Worm (Caenorhabditis elegans) whole organism, L4 larva: Measurements from ENCODE around the gene clh-1.

Source experiments
- F10B5.3 ChIP-seq: sonication (generic microtip); optimal IDR thresholded peaks from 2 replicates; lab custom pipeline; 2016; ENCODE audit warnings: mild to moderate bottlenecking, missing genetic modification characterization, missing compliant biosample characterization
- Y48G9A.11 ChIP-seq: fragments of 200-800 bp; sonication (Bioruptor generic); IDR thresholded peaks from 2 replicates; pipeline ENCODE4 v1.3.6; 2022; ENCODE audit warnings: missing genetic modification reagents, missing genetic modification characterization, missing compliant biosample characterization
- Y5F2A.4 ChIP-seq: fragments of 200-800 bp; sonication (Bioruptor generic); optimal IDR thresholded peaks from 2 replicates; lab custom pipeline; 2018; ENCODE audit warnings: mild to moderate bottlenecking, missing genetic modification characterization, missing compliant biosample characterization
- ZK337.2 ChIP-seq: fragments of 200-800 bp; sonication (Bioruptor generic); IDR thresholded peaks from 2 replicates; pipeline ENCODE4 v1.3.6; 2022; ENCODE audit warnings: missing genetic modification reagents, missing genetic modification characterization, missing compliant biosample characterization
- ZK546.5 ChIP-seq, 2 experiments: sonication (generic microtip); optimal IDR thresholded peaks; 2 replicates each; lab custom pipeline; 2017; ENCODE audit warnings: missing biosample characterization in 2 of 2, missing genetic modification characterization in 2 of 2
- aha-1 ChIP-seq: fragments of 150-350 bp; peaks from one replicate; lab custom pipeline; 2014; ENCODE audit warnings: missing biosample characterization, missing genetic modification characterization
- aly-2 ChIP-seq: sonication (generic microtip); optimal IDR thresholded peaks from 2 replicates; lab custom pipeline; 2018; ENCODE audit warnings: missing biosample characterization, missing genetic modification characterization
- ama-1 ChIP-seq: fragments of 150-350 bp; optimal IDR thresholded peaks from 2 replicates; lab custom pipeline; 2014; ENCODE audit warnings: inconsistent platforms, mixed read lengths
- arid-1 ChIP-seq: fragments of 200-800 bp; sonication (Bioruptor generic); conservative IDR thresholded peaks from 2 replicates; pipeline ENCODE4 v1.3.6; 2022; ENCODE audit warnings: missing genetic modification reagents, missing genetic modification characterization, missing compliant biosample characterization
- attf-4 ChIP-seq: sonication (generic microtip); optimal IDR thresholded peaks from 3 replicates; lab custom pipeline; 2017; ENCODE audit warnings: missing biosample characterization, missing genetic modification characterization
- ceh-20 ChIP-seq: fragments of 200-800 bp; sonication (Bioruptor generic); IDR thresholded peaks from 2 replicates; pipeline ENCODE4 v1.3.6; 2022; ENCODE audit warnings: missing genetic modification reagents, missing genetic modification characterization, missing compliant biosample characterization
- ceh-28 ChIP-seq: fragments of 150-350 bp; optimal IDR thresholded peaks from 2 replicates; lab custom pipeline; 2014; ENCODE audit warnings: missing biosample characterization, missing genetic modification reagents, missing genetic modification characterization
- ceh-44 ChIP-seq: fragments of 200-800 bp; sonication (Bioruptor generic); IDR thresholded peaks from 2 replicates; pipeline ENCODE4 v1.3.6; 2022; ENCODE audit warnings: missing genetic modification reagents, missing genetic modification characterization, missing compliant biosample characterization
- cey-2 ChIP-seq: sonication (generic microtip); optimal IDR thresholded peaks from 3 replicates; lab custom pipeline; 2017; ENCODE audit warnings: missing genetic modification characterization, mild to moderate bottlenecking, missing compliant biosample characterization, antibody characterized with exemption, borderline replicate concordance; ENCODE audit not compliant: insufficient read depth
- dmd-6 ChIP-seq: fragments of 200-800 bp; sonication (Bioruptor generic); IDR thresholded peaks from 2 replicates; pipeline ENCODE4 v1.3.6; 2022; ENCODE audit warnings: missing genetic modification reagents, missing genetic modification characterization, missing compliant biosample characterization
- dpl-1 ChIP-seq: fragments of 150-350 bp; optimal IDR thresholded peaks from 2 replicates; lab custom pipeline; 2014; ENCODE audit warnings: missing biosample characterization, missing genetic modification reagents, missing genetic modification characterization
- duxl-1 ChIP-seq: sonication (generic microtip); optimal IDR thresholded peaks from 2 replicates; lab custom pipeline; 2016; ENCODE audit warnings: mild to moderate bottlenecking, missing genetic modification characterization, moderate library complexity, missing compliant biosample characterization; ENCODE audit not compliant: poor library complexity
- hif-1 ChIP-seq, 2 experiments: sonication (generic microtip); optimal IDR thresholded peaks; 2 replicates each; lab custom pipeline; 2016 to 2017; ENCODE audit warnings: missing compliant biosample characterization in 2 of 2, missing genetic modification characterization in 2 of 2, missing genetic modification reagents in 2 of 2, missing genotype in 2 of 2, mild to moderate bottlenecking in 1 of 2
- hlh-11 ChIP-seq: fragments of 200-800 bp; sonication (Bioruptor generic); optimal IDR thresholded peaks from 2 replicates; lab custom pipeline; 2018; ENCODE audit warnings: mild to moderate bottlenecking, missing genetic modification characterization, missing compliant biosample characterization
- hlh-30 ChIP-seq: sonication (generic microtip); optimal IDR thresholded peaks from 2 replicates; lab custom pipeline; 2017; ENCODE audit warnings: antibody characterized with exemption, mild to moderate bottlenecking, missing genetic modification characterization, missing compliant biosample characterization; ENCODE audit not compliant: insufficient read depth
- hmg-1.1 ChIP-seq: fragments of 200-800 bp; sonication (Bioruptor generic); IDR thresholded peaks from 2 replicates; pipeline ENCODE4 v1.3.6; 2022; ENCODE audit warnings: missing genetic modification reagents, missing genetic modification characterization, missing compliant biosample characterization
- lim-7 ChIP-seq: fragments of 200-800 bp; sonication (Bioruptor generic); IDR thresholded peaks from 2 replicates; pipeline ENCODE4 v1.3.6; 2022; ENCODE audit warnings: missing genetic modification characterization, missing compliant biosample characterization
- lin-13 ChIP-seq: fragments of 150-350 bp; optimal IDR thresholded peaks from 2 replicates; lab custom pipeline; 2014; ENCODE audit warnings: missing biosample characterization, missing genetic modification reagents, missing genetic modification characterization
- lin-15B ChIP-seq: fragments of 150-350 bp; sonication (generic microtip); optimal IDR thresholded peaks from 3 replicates; lab custom pipeline; 2014; ENCODE audit warnings: missing biosample characterization, missing genetic modification characterization
- lin-29 ChIP-seq: fragments of 200-800 bp; sonication (Bioruptor generic); IDR thresholded peaks from 2 replicates; pipeline ENCODE4 v1.3.6; 2022; ENCODE audit warnings: missing genetic modification reagents, missing genetic modification characterization, missing compliant biosample characterization
- lin-38 ChIP-seq: fragments of 200-800 bp; sonication (Bioruptor generic); IDR thresholded peaks from 2 replicates; pipeline ENCODE4 v1.3.6; 2022; ENCODE audit warnings: missing genetic modification reagents, missing genetic modification characterization, missing compliant biosample characterization
- lin-39 ChIP-seq: fragments of 150-350 bp; optimal IDR thresholded peaks from 2 replicates; lab custom pipeline; 2014; ENCODE audit warnings: missing biosample characterization, missing genetic modification reagents, missing genetic modification characterization
- lsy-2 ChIP-seq, 2 experiments: fragments of 150-350 bp in 1 of 2; sonication (generic microtip) in 1 of 2; optimal IDR thresholded peaks; 2 replicates each; lab custom pipeline; 2014 to 2017; ENCODE audit warnings: missing biosample characterization in 2 of 2, missing genetic modification characterization in 2 of 2
- mdl-1 ChIP-seq, 2 experiments: fragments of 150-350 bp in 1 of 2; sonication (generic microtip) in 1 of 2; optimal IDR thresholded peaks; 2 replicates each; lab custom pipeline; 2014 to 2017; ENCODE audit warnings: missing biosample characterization in 2 of 2, missing genetic modification characterization in 2 of 2
- mdt-29 ChIP-seq: fragments of 200-800 bp; sonication (Bioruptor generic); IDR thresholded peaks from 2 replicates; pipeline ENCODE4 v1.3.6; 2022; ENCODE audit warnings: missing genetic modification reagents, missing genetic modification characterization, missing compliant biosample characterization
- mep-1 ChIP-seq: fragments of 150-350 bp; sonication (generic microtip); optimal IDR thresholded peaks from 3 replicates; lab custom pipeline; 2014; ENCODE audit warnings: missing biosample characterization, missing genetic modification characterization
- nhr-11 ChIP-seq: fragments of 150-350 bp; optimal IDR thresholded peaks from 2 replicates; lab custom pipeline; 2014; ENCODE audit warnings: missing biosample characterization, missing genetic modification characterization
- nhr-25 ChIP-seq: sonication (generic microtip); optimal IDR thresholded peaks from 2 replicates; lab custom pipeline; 2017; ENCODE audit warnings: missing genetic modification characterization, mild to moderate bottlenecking, missing compliant biosample characterization, antibody characterized with exemption, moderate library complexity, borderline replicate concordance; ENCODE audit not compliant: insufficient read depth
- nhr-28 ChIP-seq: fragments of 150-350 bp; optimal IDR thresholded peaks from 2 replicates; lab custom pipeline; 2014; ENCODE audit warnings: missing biosample characterization, missing genetic modification characterization
- nhr-48 ChIP-seq: sonication (generic microtip); optimal IDR thresholded peaks from 2 replicates; lab custom pipeline; 2016; ENCODE audit warnings: mild to moderate bottlenecking, missing genetic modification characterization, missing compliant biosample characterization
- nhr-6 ChIP-seq: fragments of 150-350 bp; optimal IDR thresholded peaks from 2 replicates; lab custom pipeline; 2014; ENCODE audit warnings: missing biosample characterization, missing genetic modification characterization
- nhr-76 ChIP-seq: fragments of 150-350 bp; optimal IDR thresholded peaks from 2 replicates; lab custom pipeline; 2014; ENCODE audit warnings: missing biosample characterization, missing genetic modification characterization
- nhr-77 ChIP-seq: fragments of 150-350 bp; optimal IDR thresholded peaks from 2 replicates; lab custom pipeline; 2014; ENCODE audit warnings: missing biosample characterization, missing genetic modification characterization
- php-3 ChIP-seq: fragments of 200-800 bp; sonication (Bioruptor generic); IDR thresholded peaks from 2 replicates; pipeline ENCODE4 v1.3.6; 2022; ENCODE audit warnings: missing genetic modification reagents, missing genetic modification characterization, missing compliant biosample characterization
- rbr-2 ChIP-seq: sonication (generic microtip); optimal IDR thresholded peaks from 2 replicates; lab custom pipeline; 2016; ENCODE audit warnings: missing genotype, missing genetic modification characterization, missing compliant biosample characterization
- sdz-12 ChIP-seq: fragments of 200-800 bp; sonication (Bioruptor generic); optimal IDR thresholded peaks from 2 replicates; lab custom pipeline; 2018; ENCODE audit warnings: mild to moderate bottlenecking, missing genetic modification characterization, missing compliant biosample characterization
- skn-1 ChIP-seq: fragments of 150-350 bp; optimal IDR thresholded peaks from 2 replicates; lab custom pipeline; 2014; ENCODE audit warnings: missing biosample characterization, missing genetic modification characterization
- snpc-1.2 ChIP-seq: fragments of 200-800 bp; sonication (Bioruptor generic); IDR thresholded peaks from 2 replicates; pipeline ENCODE4 v1.3.6; 2022; ENCODE audit warnings: missing genetic modification reagents, missing genetic modification characterization, missing compliant biosample characterization
- spr-3 ChIP-seq: fragments of 200-800 bp; sonication (Bioruptor generic); optimal IDR thresholded peaks from 2 replicates; lab custom pipeline; 2018; ENCODE audit warnings: mild to moderate bottlenecking, missing genetic modification characterization, missing compliant biosample characterization
- tag-97 ChIP-seq: fragments of 200-800 bp; sonication (Bioruptor generic); IDR thresholded peaks from 2 replicates; pipeline ENCODE4 v1.3.6; 2022; ENCODE audit warnings: missing genetic modification characterization, missing compliant biosample characterization
- tra-1 ChIP-seq: fragments of 200-800 bp; sonication (Bioruptor generic); IDR thresholded peaks from 2 replicates; pipeline ENCODE4 v1.3.6; 2022; ENCODE audit warnings: missing genetic modification reagents, missing genetic modification characterization, missing compliant biosample characterization
- unc-130 ChIP-seq: sonication (generic microtip); optimal IDR thresholded peaks from 2 replicates; lab custom pipeline; 2016; ENCODE audit warnings: missing genetic modification reagents, missing genetic modification characterization, missing compliant biosample characterization
- zfp-2 ChIP-seq: sonication (generic microtip); optimal IDR thresholded peaks from 2 replicates; lab custom pipeline; 2016; ENCODE audit warnings: mild to moderate bottlenecking, missing genetic modification characterization, missing compliant biosample characterization
- zip-11 ChIP-seq: fragments of 200-800 bp; sonication (Bioruptor generic); IDR thresholded peaks from 2 replicates; pipeline ENCODE4 v1.3.6; 2022; ENCODE audit warnings: missing genetic modification characterization, missing compliant biosample characterization
- zip-2 ChIP-seq: fragments of 150-350 bp; optimal IDR thresholded peaks from 2 replicates; lab custom pipeline; 2014; ENCODE audit warnings: missing biosample characterization, missing genetic modification characterization

clh-1 gene

DNA sequence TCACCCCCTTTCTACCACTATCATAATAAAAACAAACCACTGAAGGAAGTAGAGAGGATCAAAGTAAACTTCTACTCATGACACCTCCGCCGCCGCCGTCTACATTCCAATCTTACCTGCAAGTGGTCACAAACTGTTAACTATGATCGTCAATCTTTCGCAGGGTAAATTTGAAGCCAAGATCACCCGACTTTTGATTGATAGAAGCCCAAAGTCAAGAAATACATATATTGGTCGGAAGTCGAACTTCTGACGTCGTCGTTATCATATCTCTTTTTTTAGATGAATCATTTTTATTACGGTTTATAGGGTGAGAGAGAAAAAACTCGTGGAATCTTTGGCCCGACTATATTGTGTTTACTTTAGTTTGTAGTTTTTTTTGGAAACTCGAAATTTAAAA, 17.9 kb downstream of the clh-1 start:
- TF ChIP-seq nhr-77 (tag; lab: Kevin White, UChicago) (no peak), hmg-1.1 (no peak), skn-1 (tag; lab: Kevin White, UChicago) (no peak), nhr-11 (tag; lab: Kevin White, UChicago) (no peak), nhr-76 (tag; lab: Kevin White, UChicago) (no peak), nhr-48 (tag; lab: Kevin White, UChicago) (peak; percentile 68), aha-1 (no peak), sdz-12 (GFP tag; lab: Kevin White, UChicago) (no peak), nhr-25 (tag; lab: Kevin White, UChicago) (peak; percentile 45), unc-130 (GFP tag; lab: Kevin White, UChicago) (no peak), nhr-28 (tag; lab: Kevin White, UChicago) (peak; percentile 21), mdt-29 (GFP tag; lab: Robert Waterston, UW) (no peak), attf-4 (tag; lab: Kevin White, UChicago) (no peak), zip-11 (GFP tag; lab: Robert Waterston, UW) (no peak), Y48G9A.11 (GFP tag; lab: Robert Waterston, UW) (no peak), php-3 (no peak), mdl-1 (tag; optimal IDR thresholded peaks at IDR 0.05; lab: Kevin White, UChicago) (peak; percentile 56 to 66), lsy-2 (tag; optimal IDR thresholded peaks at IDR 0.05; lab: Kevin White, UChicago) (peak in 1 of 2 experiments; percentile 33), duxl-1 (tag; lab: Kevin White, UChicago) (no peak), hlh-30 (tag; lab: Kevin White, UChicago) (peak; percentile 18), lin-39 (tag; lab: Kevin White, UChicago) (no peak), dmd-6 (peak; percentile 39), dpl-1 (GFP tag; lab: Kevin White, UChicago) (no peak), hlh-11 (peak; percentile 65), tra-1 (peak; percentile 75; the same call in 1 of the 2 replicates), mep-1 (tag; lab: Kevin White, UChicago) (peak; percentile 33), Y5F2A.4 (GFP tag; lab: Kevin White, UChicago) (no peak)

DNA sequence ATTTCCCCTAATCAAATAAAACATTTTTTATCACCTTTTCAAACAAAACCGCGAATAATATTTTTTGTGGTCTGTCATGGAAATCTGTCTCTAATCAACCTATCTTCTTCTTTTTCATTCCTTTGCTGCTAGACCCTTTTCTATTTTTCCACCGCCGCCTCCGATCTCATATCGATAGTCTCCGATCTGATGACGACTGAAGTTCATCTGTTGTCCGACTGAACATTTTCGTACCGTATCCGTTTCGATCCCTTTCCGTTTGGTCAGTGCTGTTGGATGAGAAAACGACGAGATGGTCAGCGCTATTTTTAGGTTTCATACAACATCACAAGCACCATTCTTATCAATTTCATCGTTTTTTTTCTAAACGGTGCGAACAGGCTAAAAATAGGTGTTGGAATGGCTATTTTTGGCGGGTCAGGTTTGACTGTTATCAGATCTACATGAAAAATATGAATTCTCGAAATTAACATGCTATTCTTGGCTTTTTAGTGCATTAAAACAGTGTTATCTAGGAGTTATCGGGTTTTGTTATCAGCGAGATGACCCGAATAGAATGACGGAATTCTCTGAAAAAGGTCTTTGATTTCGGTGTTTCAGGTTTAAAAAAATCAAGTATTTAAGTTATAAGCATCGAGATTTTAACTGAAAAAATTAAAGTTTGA, 19.6 kb downstream of the clh-1 start:
- TF ChIP-seq zfp-2 (tag; lab: Kevin White, UChicago) (no peak), spr-3 (GFP tag; lab: Kevin White, UChicago) (no peak), lin-29 (GFP tag; lab: Robert Waterston, UW) (no peak), lin-13 (no peak), aly-2 (tag; lab: Kevin White, UChicago) (no peak), zip-2 (tag; lab: Kevin White, UChicago) (no peak), snpc-1.2 (GFP tag; lab: Robert Waterston, UW) (no peak), lin-15B (no peak), ceh-28 (tag; lab: Kevin White, UChicago) (no peak), cey-2 (no peak), mep-1 (tag; lab: Kevin White, UChicago) (peak; percentile 23), tag-97 (no peak), nhr-11 (tag; lab: Kevin White, UChicago) (no peak), hif-1 (tag; optimal IDR thresholded peaks at IDR 0.05; lab: Kevin White, UChicago) (no peak), ceh-20 (no peak), ama-1 (lab: Kevin White, UChicago) (no peak), lin-38 (GFP tag; lab: Robert Waterston, UW) (no peak), Y5F2A.4 (GFP tag; lab: Kevin White, UChicago) (no peak), ceh-44 (no peak), Y48G9A.11 (GFP tag; lab: Robert Waterston, UW) (no peak), lim-7 (GFP tag; lab: Robert Waterston, UW) (no peak), nhr-6 (tag; lab: Kevin White, UChicago) (no peak), arid-1 (GFP tag; lab: Robert Waterston, UW) (no peak), F10B5.3 (tag; lab: Kevin White, UChicago) (no peak), nhr-76 (tag; lab: Kevin White, UChicago) (peak; percentile 67), ZK337.2 (GFP tag; lab: Robert Waterston, UW) (no peak), rbr-2 (tag; lab: Kevin White, UChicago) (no peak), ZK546.5 (tag; optimal IDR thresholded peaks at IDR 0.05; lab: Kevin White, UChicago) (no peak)
